Worm (Caenorhabditis elegans) whole organism, mixed stage, embryonic: Measurements from ENCODE around the gene K12B6.9.

Source experiments
- M03D4.4 ChIP-seq: sonication (generic microtip); optimal IDR thresholded peaks from 2 replicates; lab custom pipeline; 2017; ENCODE audit warnings: mild to moderate bottlenecking, missing genetic modification characterization, missing compliant biosample characterization
- bed-3 ChIP-seq: fragments of 200-800 bp; sonication (Bioruptor generic); optimal IDR thresholded peaks from 3 replicates; lab custom pipeline; 2018; ENCODE audit warnings: mild to moderate bottlenecking, missing genetic modification characterization, moderate library complexity, missing compliant biosample characterization
- blmp-1 ChIP-seq: fragments of 150-350 bp; optimal IDR thresholded peaks from 2 replicates; lab custom pipeline; 2014; ENCODE audit warnings: missing biosample characterization, missing genetic modification characterization
- ceh-39 ChIP-seq: fragments of 150-350 bp; optimal IDR thresholded peaks from 2 replicates; lab custom pipeline; 2014; ENCODE audit warnings: missing biosample characterization, missing genetic modification characterization
- ceh-43 ChIP-seq: fragments of 200-800 bp; sonication (Bioruptor generic); optimal IDR thresholded peaks from 2 replicates; lab custom pipeline; 2018; ENCODE audit warnings: mild to moderate bottlenecking, missing genetic modification characterization, moderate library complexity, missing compliant biosample characterization
- ceh-83 ChIP-seq: fragments of 200-800 bp; sonication (Bioruptor generic); optimal IDR thresholded peaks from 2 replicates; lab custom pipeline; 2018; ENCODE audit warnings: mild to moderate bottlenecking, missing genetic modification characterization, missing compliant biosample characterization
- ces-1 ChIP-seq: fragments of 150-350 bp; optimal IDR thresholded peaks from 2 replicates; lab custom pipeline; 2014; ENCODE audit warnings: missing biosample characterization, missing genetic modification reagents, missing genetic modification characterization
- cnd-1 ChIP-seq: fragments of 200-800 bp; sonication (Bioruptor generic); optimal IDR thresholded peaks from 2 replicates; lab custom pipeline; 2018; ENCODE audit warnings: mild to moderate bottlenecking, missing genetic modification characterization, missing compliant biosample characterization
- drap-1 ChIP-seq: fragments of 200-800 bp; sonication (Bioruptor generic); optimal IDR thresholded peaks from 3 replicates; lab custom pipeline; 2018; ENCODE audit warnings: mild to moderate bottlenecking, missing genetic modification characterization, missing compliant biosample characterization
- elt-1 ChIP-seq: sonication (generic microtip); optimal IDR thresholded peaks from 2 replicates; lab custom pipeline; 2017; ENCODE audit warnings: missing genetic modification characterization, mild to moderate bottlenecking, missing compliant biosample characterization, antibody characterized with exemption, moderate library complexity, borderline replicate concordance; ENCODE audit not compliant: insufficient read depth
- elt-3 ChIP-seq: fragments of 150-350 bp; optimal IDR thresholded peaks from 2 replicates; lab custom pipeline; 2014; ENCODE audit warnings: missing biosample characterization, missing genetic modification characterization
- ham-2 ChIP-seq: fragments of 200-800 bp; sonication (Bioruptor generic); optimal IDR thresholded peaks from 2 replicates; lab custom pipeline; 2018; ENCODE audit warnings: mild to moderate bottlenecking, missing genetic modification characterization, missing compliant biosample characterization
- hlh-1 ChIP-seq: fragments of 150-350 bp; optimal IDR thresholded peaks from 2 replicates; lab custom pipeline; 2014; ENCODE audit warnings: missing biosample characterization, missing genetic modification reagents, missing genetic modification characterization
- lin-13 ChIP-seq: fragments of 150-350 bp; optimal IDR thresholded peaks from 2 replicates; lab custom pipeline; 2014; ENCODE audit warnings: missing biosample characterization, missing genetic modification characterization
- lsy-2 ChIP-seq: fragments of 150-350 bp; optimal IDR thresholded peaks from 2 replicates; lab custom pipeline; 2014; ENCODE audit warnings: missing biosample characterization, missing genetic modification characterization
- mab-5 ChIP-seq: fragments of 150-350 bp; optimal IDR thresholded peaks from 2 replicates; lab custom pipeline; 2014; ENCODE audit warnings: missing biosample characterization, missing genetic modification characterization
- mls-2 ChIP-seq: sonication (generic microtip); optimal IDR thresholded peaks from 2 replicates; lab custom pipeline; 2016; ENCODE audit warnings: mild to moderate bottlenecking, missing genetic modification characterization, moderate library complexity, missing compliant biosample characterization
- nhr-12 ChIP-seq: fragments of 150-350 bp; optimal IDR thresholded peaks from 2 replicates; lab custom pipeline; 2014; ENCODE audit warnings: missing biosample characterization, missing genetic modification characterization
- nhr-237 ChIP-seq: fragments of 150-350 bp; optimal IDR thresholded peaks from 2 replicates; lab custom pipeline; 2014; ENCODE audit warnings: missing biosample characterization, missing genetic modification characterization
- nhr-28 ChIP-seq: fragments of 150-350 bp; optimal IDR thresholded peaks from 2 replicates; lab custom pipeline; 2014; ENCODE audit warnings: missing biosample characterization, missing genetic modification characterization
- nhr-76 ChIP-seq: sonication (generic microtip); optimal IDR thresholded peaks from 2 replicates; lab custom pipeline; 2017; ENCODE audit warnings: missing biosample characterization, missing genetic modification characterization
- pha-4 ChIP-seq: fragments of 150-350 bp; optimal IDR thresholded peaks from 2 replicates; lab custom pipeline; 2018; ENCODE audit warnings: missing biosample characterization, missing genetic modification reagents, missing genetic modification characterization
- sem-2 ChIP-seq: fragments of 200-800 bp; sonication (Bioruptor generic); optimal IDR thresholded peaks from 2 replicates; lab custom pipeline; 2018; ENCODE audit warnings: mild to moderate bottlenecking, missing genetic modification characterization, missing compliant biosample characterization
- snpc-4 ChIP-seq: fragments of 150-350 bp; optimal IDR thresholded peaks from 2 replicates; lab custom pipeline; 2014; ENCODE audit warnings: missing biosample characterization, missing genetic modification characterization
- sptf-1 ChIP-seq: sonication (generic microtip); optimal IDR thresholded peaks from 2 replicates; lab custom pipeline; 2017; ENCODE audit warnings: mild to moderate bottlenecking, missing genetic modification characterization, moderate library complexity, missing compliant biosample characterization
- tbx-8 ChIP-seq: fragments of 200-800 bp; sonication (Bioruptor generic); optimal IDR thresholded peaks from 2 replicates; lab custom pipeline; 2018; ENCODE audit warnings: mild to moderate bottlenecking, missing genetic modification characterization, moderate library complexity, missing compliant biosample characterization
- unc-120 ChIP-seq: sonication (generic microtip); optimal IDR thresholded peaks from 2 replicates; lab custom pipeline; 2017; ENCODE audit warnings: missing genetic modification characterization, missing compliant biosample characterization; ENCODE audit not compliant: poor library complexity, severe bottlenecking
- unc-39 ChIP-seq: fragments of 150-350 bp; optimal IDR thresholded peaks from 2 replicates; lab custom pipeline; 2014; ENCODE audit warnings: missing biosample characterization, missing genetic modification characterization
- unc-62 ChIP-seq: fragments of 150-350 bp; optimal IDR thresholded peaks from 2 replicates; lab custom pipeline; 2014; ENCODE audit warnings: missing biosample characterization, missing genetic modification reagents, missing genetic modification characterization
- zip-8 ChIP-seq: fragments of 150-350 bp; optimal IDR thresholded peaks from 2 replicates; lab custom pipeline; 2014; ENCODE audit warnings: missing biosample characterization, missing genetic modification characterization
- ztf-11 ChIP-seq: fragments of 150-350 bp; optimal IDR thresholded peaks from 2 replicates; lab custom pipeline; 2014; ENCODE audit warnings: missing biosample characterization, missing genetic modification characterization

Gene K12B6.9

DNA sequence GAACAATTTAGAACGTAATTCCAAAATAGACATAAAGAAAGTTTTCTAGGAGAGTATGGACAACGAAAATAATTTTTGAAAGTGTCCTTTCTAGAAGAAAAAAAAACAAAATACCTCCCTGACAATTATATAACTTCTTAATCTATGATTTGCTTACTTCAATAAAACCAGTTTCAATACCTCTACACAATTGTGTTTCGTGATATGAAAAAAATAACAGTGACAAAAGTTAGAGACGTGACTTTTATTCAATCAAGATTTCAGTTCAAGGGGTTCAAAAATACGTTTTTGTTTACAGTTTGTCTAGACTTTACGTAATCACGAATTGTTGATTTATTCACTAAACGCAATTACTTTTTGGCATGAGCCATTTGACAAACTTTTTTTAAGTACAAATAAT lies 28.8 kb upstream of the K12B6.9 start:
- TF ChIP-seq drap-1 (GFP tag; lab: Kevin White, UChicago) (no peak), M03D4.4 (no peak), nhr-76 (tag; lab: Kevin White, UChicago) (no peak), zip-8 (tag; lab: Kevin White, UChicago) (no peak), mls-2 (no peak)

DNA sequence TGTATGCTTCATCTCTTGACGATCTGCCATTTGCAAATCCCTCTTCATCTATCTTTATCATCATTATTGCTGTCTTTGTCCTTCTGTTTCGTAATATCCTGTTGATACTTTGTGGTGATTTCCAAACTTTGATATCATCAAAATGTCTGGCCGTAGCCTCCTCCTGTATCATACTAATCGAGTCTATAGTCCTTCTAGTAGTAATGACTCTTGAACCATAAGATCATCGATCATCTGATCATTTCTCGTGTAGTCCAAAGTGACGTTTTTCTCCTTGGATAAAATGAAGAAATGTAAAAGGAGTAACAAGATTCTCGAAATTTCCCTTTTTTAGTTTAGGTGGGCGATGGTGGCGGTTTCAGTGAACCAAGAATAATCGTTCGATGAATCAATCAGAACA lies 26.9 kb upstream of the K12B6.9 start:
- TF ChIP-seq ces-1 (GFP tag; lab: Kevin White, UChicago) = no peak
- no peak for TF ChIP-seq unc-62 (GFP tag; lab: Kevin White, UChicago)
- TF ChIP-seq sptf-1 (tag; lab: Kevin White, UChicago) = no peak
- no peak for TF ChIP-seq elt-3
- TF ChIP-seq cnd-1 (tag; lab: Kevin White, UChicago) = no peak
- TF ChIP-seq bed-3 (GFP tag; lab: Kevin White, UChicago) = no peak
- TF ChIP-seq ceh-43 (GFP tag; lab: Kevin White, UChicago) = no peak
- no peak for TF ChIP-seq M03D4.4
- no peak for TF ChIP-seq sem-2 (GFP tag; lab: Kevin White, UChicago)
- no peak for TF ChIP-seq lin-13 (tag; lab: Kevin White, UChicago)
- no peak for TF ChIP-seq mab-5
- TF ChIP-seq unc-39 (tag; lab: Kevin White, UChicago) = no peak
- TF ChIP-seq mls-2 = no peak
- no peak for TF ChIP-seq snpc-4
- TF ChIP-seq zip-8 (tag; lab: Kevin White, UChicago) = no peak
- TF ChIP-seq nhr-12 (tag; lab: Kevin White, UChicago) = no peak
- TF ChIP-seq ham-2 (GFP tag; lab: Kevin White, UChicago) = no peak
- no peak for TF ChIP-seq blmp-1 (tag; lab: Kevin White, UChicago)

DNA sequence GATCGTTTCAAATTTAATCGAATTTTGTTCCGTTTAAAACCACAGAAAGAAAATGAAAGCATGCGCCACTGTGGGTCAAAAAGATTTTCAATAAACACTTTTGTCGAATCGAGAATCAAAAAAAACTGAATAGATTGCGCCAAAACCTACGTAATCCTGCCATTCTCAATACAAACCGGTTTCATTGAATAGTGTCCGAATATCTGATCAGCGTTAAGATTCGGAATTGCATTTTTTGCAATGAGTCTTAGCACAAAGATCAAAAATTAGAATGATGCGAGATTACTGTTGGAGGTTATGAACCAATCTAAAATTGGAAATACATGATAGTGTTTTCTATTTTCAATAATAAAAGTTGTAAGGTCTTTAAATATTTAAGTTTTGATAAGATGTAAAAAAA lies 25.5 kb upstream of the K12B6.9 start:
- TF ChIP-seq lsy-2 (tag; lab: Kevin White, UChicago) (no peak), nhr-12 (tag; lab: Kevin White, UChicago) (no peak)

DNA sequence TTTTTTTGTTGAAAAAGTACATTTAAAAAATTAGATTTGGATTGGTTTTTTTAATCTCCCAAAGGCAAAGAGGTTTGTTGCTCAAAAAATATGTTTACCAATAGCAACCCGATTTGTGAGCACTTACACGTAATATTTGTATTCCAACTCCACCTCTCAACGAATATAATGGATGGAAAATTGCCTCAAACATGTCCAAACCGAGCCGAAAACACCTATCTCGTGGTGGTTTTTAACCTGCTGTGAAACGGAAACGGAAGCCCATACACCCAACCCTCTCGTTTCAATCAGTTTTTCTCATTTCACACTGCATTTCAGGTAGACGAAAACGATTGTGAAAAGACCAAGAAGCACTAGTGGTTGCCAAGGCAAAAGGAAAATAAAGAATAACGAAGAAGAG lies 24.2 kb upstream of the K12B6.9 start, which contains the start of gene cest-24:
Gene cest-24 (plus strand): TSS at position 301 of the 400 bp plus-strand sequence.
- TF ChIP-seq mls-2 (no peak), ceh-43 (GFP tag; lab: Kevin White, UChicago) (no peak), snpc-4 (no peak), ceh-39 (tag; lab: Kevin White, UChicago) (no peak), sem-2 (GFP tag; lab: Kevin White, UChicago) (no peak), cnd-1 (tag; lab: Kevin White, UChicago) (no peak), ztf-11 (tag; lab: Kevin White, UChicago) (no peak), blmp-1 (tag; lab: Kevin White, UChicago) (no peak), sptf-1 (tag; lab: Kevin White, UChicago) (no peak), nhr-28 (tag; lab: Kevin White, UChicago) (no peak), lsy-2 (tag; lab: Kevin White, UChicago) (no peak), unc-120 (no peak), hlh-1 (tag; lab: Kevin White, UChicago) (no peak), M03D4.4 (no peak), nhr-237 (tag; lab: Kevin White, UChicago) (no peak), elt-1 (tag; lab: Kevin White, UChicago) (no peak), pha-4 (no peak), nhr-12 (tag; lab: Kevin White, UChicago) (no peak), bed-3 (GFP tag; lab: Kevin White, UChicago) (no peak), unc-39 (tag; lab: Kevin White, UChicago) (no peak)

DNA sequence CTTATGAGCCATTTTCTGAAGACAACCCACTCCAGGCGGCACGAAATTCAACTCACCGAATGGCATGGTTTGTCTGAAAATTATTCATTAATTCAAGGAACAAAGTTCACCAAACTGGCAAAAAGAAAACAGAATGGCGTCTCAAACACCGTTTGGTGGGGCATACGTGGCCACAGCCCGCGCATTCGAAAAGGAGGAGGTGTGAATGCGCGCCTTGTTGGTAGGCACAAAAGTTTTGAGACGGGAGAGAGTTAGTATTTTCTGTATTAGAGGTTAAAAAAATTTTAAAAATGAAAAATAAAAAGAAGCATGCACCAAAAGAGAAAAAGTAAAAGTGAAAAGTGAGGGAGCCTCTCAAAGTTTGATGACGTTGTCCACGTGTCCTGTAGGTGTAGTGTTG lies 19.5 kb upstream of the K12B6.9 start:
- TF ChIP-seq ceh-39 (tag; lab: Kevin White, UChicago) = no peak
- TF ChIP-seq sptf-1 (tag; lab: Kevin White, UChicago) = no peak
- no peak for TF ChIP-seq ceh-43 (GFP tag; lab: Kevin White, UChicago)
- no peak for TF ChIP-seq ceh-83
- TF ChIP-seq lsy-2 (tag; lab: Kevin White, UChicago) = no peak
- TF ChIP-seq tbx-8 = no peak
- no peak for TF ChIP-seq nhr-28 (tag; lab: Kevin White, UChicago)
- no peak for TF ChIP-seq sem-2 (GFP tag; lab: Kevin White, UChicago)
- no peak for TF ChIP-seq unc-120
- TF ChIP-seq hlh-1 (tag; lab: Kevin White, UChicago) = no peak
- TF ChIP-seq ces-1 (GFP tag; lab: Kevin White, UChicago) = no peak
- no peak for TF ChIP-seq elt-3
